Fruit fly (Drosophila melanogaster): ENCODE results near the gene Tim17a2.

Gene Tim17a2

DNA sequence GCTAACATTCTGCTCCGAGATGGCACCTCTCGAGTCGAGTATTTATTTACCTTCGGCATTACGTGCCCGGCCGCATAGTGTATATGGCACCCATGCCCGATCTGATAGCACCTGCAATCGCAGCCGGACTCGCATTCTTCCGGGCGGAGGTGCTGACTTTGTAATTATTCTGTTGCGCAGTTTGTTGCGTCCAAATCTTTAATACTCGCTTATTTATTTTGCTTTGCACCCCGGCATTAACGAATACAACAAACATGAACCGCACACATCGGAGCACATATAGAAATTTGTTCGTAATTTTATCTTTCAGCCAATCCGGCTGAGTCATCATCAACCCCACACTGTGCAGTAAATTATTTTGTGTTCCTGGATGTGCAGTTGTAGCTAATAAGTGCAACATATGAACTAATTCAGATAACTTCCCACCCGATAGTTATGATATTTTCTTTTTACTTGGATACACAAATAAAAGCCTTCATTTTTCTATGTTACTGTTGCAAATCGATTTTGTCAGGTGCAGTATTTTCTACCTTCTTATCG lies 426 bp downstream of the Tim17a2 start:
- TF ChIP-seq CG8478 (optimal IDR thresholded peaks at IDR 0.05) (no peak), CTCF (optimal IDR thresholded peaks at IDR 0.05) (no peak)

DNA sequence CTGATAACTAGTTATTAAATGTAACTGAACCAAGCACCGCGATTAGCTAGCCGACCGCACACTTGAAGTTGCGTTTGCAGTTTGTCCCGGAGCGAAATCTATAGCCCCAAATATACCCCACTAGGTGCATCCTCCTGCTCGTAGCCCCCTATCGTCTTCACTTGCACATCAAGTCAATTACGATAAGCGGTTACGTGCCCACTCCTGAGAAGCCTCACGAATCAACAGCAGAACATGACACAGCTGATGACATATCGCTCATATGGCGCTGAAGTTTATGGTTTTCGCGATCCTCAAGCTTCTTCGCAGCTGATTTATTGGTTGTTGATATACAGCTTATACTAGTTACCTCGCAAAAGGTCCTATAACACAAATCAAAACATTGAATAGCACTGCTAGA lies 1.2 kb downstream of the Tim17a2 start:
- TF ChIP-seq CTCF (optimal IDR thresholded peaks at IDR 0.05): no peak
- no peak for TF ChIP-seq CG8478 (optimal IDR thresholded peaks at IDR 0.05)

dm6 chr3R:5257147-5257487 lies 5.4 kb downstream of the Tim17a2 start:
- TF ChIP-seq CG8478 (optimal IDR thresholded peaks at IDR 0.05) (no peak), CTCF (optimal IDR thresholded peaks at IDR 0.05) (no peak)

- TF ChIP-seq CG8478 (optimal IDR thresholded peaks at IDR 0.05): no peak
- TF ChIP-seq CTCF (optimal IDR thresholded peaks at IDR 0.05): no peak
Measured at dm6 chr3R:5256462-5257146, 5.9 kb downstream of the Tim17a2 start, which contains the start of the genes Enoph and Hph. Gene Enoph (minus strand): TSS chr3R:5256681. Gene Hph (plus strand): TSS chr3R:5257037.

DNA sequence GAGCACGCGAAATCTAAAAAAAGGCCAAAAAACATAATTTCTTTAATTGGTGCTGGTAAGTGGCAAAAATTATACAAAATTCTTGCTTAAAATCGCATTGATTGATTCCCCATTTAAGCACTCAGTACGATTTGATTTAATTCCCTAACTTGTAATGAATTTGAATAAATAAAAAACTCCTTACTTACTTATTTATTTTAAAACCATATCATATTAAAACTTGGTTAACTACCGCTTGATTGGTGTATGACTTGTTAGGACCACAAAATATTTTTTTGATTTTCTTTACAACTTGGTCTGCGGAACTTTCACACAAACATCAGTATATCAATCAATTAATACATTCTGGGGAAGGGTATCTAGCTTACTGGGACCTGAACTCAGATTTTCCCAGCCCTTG lies 9.6 kb downstream of the Tim17a2 start, which contains the start of gene CG1113:
Gene CG1113 (plus strand): TSS at position 301 of the 400 bp plus-strand sequence.
- TF ChIP-seq CG8478 (optimal IDR thresholded peaks at IDR 0.05) (no peak), CTCF (optimal IDR thresholded peaks at IDR 0.05) (no peak)

- TF ChIP-seq CG8478 (optimal IDR thresholded peaks at IDR 0.05) (no peak), CTCF (optimal IDR thresholded peaks at IDR 0.05) (no peak)
Measured at dm6 chr3R:5251243-5251865, 11.1 kb downstream of the Tim17a2 start, which contains the start of gene CtsF. Gene CtsF (minus strand): TSS chr3R:5251745.

DNA sequence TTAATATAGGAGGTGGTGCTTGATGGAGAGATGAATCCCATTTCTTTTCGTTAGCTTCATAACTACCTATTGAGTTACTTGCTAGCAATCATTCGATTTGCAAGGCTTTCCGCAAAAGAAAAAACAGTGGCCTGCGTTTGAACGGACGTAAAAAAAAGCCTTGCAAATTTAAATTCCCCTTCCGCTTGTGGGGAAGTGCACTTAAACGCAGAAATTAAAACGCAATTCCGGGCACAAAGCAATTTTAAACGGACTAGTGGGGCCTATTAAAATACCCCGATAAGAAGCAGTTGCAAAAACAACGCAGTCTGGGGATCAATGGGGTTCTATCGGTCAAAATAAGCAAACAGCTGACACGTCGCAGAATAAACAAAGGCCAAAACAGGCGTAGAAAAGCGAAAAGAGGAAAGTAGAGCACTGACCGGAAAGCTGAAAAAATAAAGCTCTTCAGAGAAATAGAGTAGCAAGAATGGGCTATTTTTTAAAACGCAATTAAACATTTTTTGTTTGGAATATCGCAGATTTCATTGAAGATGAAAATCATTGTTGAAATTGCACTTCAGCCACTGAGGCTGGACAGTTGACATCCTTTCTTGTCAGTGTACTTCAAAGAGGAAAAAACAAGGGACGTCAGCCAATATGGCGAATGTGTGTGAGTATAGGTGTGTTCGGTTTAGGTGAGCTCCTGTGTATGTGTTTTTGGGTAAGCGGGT lies 11.8 kb downstream of the Tim17a2 start:
- no peak for TF ChIP-seq CG8478 (optimal IDR thresholded peaks at IDR 0.05)
- no peak for TF ChIP-seq CTCF (optimal IDR thresholded peaks at IDR 0.05)

- TF ChIP-seq CG8478 (optimal IDR thresholded peaks at IDR 0.05) (no peak), CTCF (optimal IDR thresholded peaks at IDR 0.05) (no peak)
Measured at dm6 chr3R:5249308-5249707, 13.2 kb downstream of the Tim17a2 start.

- TF ChIP-seq CG8478 (optimal IDR thresholded peaks at IDR 0.05) (no peak), CTCF (optimal IDR thresholded peaks at IDR 0.05) (no peak)
Measured at dm6 chr3R:5246950-5247349, 15.5 kb downstream of the Tim17a2 start.

DNA sequence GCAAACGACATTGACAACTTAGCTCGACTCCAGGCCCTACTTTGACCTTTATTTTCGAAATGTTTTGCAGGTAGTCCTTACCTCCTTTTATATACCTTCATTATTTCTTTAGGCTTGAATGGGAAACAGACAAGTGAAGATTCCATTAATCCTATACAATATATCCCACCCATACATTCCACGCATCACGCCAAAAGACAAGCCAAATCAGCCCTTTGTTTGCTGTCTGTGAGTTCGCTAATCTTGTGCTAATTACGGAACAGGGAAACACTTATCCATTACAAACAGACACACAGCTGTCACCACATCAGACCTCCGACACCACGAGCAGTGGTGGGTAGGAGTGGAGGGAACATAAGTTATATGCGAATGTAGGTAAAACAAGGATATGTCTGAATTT lies 21.8 kb downstream of the Tim17a2 start, which contains the start of gene CG33293:
Gene CG33293 (minus strand): TSS at position 15 of the 400 bp plus-strand sequence.
- TF ChIP-seq CG8478 (optimal IDR thresholded peaks at IDR 0.05) (no peak), CTCF (optimal IDR thresholded peaks at IDR 0.05) (no peak)

dm6 chr3R:5237215-5237614 lies 25.3 kb downstream of the Tim17a2 start, which contains the start of gene rtp:
Gene rtp (minus strand): TSS chr3R:5237315.
- TF ChIP-seq CTCF (optimal IDR thresholded peaks at IDR 0.05) (no peak), CG8478 (optimal IDR thresholded peaks at IDR 0.05) (no peak)

DNA sequence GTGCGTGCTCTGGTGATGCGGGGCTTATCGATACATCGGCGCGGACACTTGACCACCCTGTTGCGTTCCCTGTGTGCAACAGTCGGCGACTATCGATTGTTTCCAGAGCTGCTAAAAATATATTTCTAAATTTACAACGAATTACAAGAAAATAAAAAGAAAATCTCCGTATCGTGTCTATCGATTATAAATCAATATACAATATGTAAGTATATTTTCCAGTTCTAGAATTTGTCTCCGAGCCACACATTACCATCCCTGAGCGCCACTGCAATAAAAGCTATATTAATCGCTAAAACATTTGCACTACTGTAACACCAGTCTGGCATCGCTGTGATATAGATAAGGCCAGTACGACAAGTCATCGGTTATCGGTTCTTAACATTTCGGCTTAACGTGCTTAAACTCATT lies 30.3 kb downstream of the Tim17a2 start, which contains the start of the genes Kat60 and Mms19:
Gene Kat60 (minus strand): TSS at position 13 of the 411 bp plus-strand sequence.
Gene Mms19 (plus strand): TSS at position 347 of the 411 bp plus-strand sequence.
- TF ChIP-seq CG8478 (optimal IDR thresholded peaks at IDR 0.05) (no peak), CTCF (optimal IDR thresholded peaks at IDR 0.05) (peak in 1 of 2 experiments; percentile 2)

DNA sequence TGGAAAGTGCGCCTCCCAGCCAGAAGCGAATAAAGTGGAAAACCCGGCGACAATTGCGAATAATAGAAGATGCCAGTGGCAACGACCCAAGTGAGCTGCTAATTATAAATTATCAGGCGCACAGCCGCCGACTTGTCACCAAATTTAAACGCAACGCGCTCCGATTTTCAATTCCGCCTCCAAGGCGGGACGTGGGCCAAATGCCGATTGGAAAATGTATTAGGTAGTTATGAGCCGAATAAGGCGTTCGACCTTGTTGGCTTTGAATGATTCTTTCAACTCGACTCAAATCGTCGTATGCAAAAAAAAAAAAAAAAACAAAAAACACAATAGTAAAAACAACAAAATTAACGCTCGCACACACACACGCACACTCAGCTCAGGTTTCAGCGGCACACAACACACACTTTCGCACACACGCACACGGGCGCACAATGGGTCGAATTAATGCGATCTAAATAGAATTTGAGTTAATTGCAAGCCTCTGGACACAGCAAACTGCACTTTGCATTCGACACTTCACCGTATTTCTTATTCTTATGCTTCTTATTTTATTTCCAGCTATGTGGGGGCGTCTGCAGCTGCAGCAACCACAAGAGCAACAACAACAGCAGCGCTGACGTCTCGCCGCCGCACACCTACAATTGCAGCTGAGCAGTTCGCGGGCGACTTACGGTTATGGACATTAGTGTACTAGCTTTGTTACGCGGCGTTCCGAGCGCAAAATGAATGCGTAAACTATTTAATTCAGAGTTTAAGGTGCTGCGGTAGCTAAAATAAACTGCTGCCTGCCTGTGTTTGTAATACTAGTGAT lies 30.9 kb downstream of the Tim17a2 start:
- TF ChIP-seq CG8478 (optimal IDR thresholded peaks at IDR 0.05) (no peak), CTCF (optimal IDR thresholded peaks at IDR 0.05) (no peak)

dm6 chr3R:5229458-5229857 lies 33.0 kb downstream of the Tim17a2 start:
- no peak for TF ChIP-seq CG8478 (optimal IDR thresholded peaks at IDR 0.05)
- TF ChIP-seq CTCF (optimal IDR thresholded peaks at IDR 0.05): no peak

All from S2 (cell line).